Worm (Caenorhabditis elegans): ENCODE measurements around the gene mnp-1.

mnp-1 gene

ce11 chrIII:4367649-4368048 is 11.3 kb downstream of the mnp-1 start, which contains the start of gene ckb-2:
ckb-2 (plus strand) TSS chrIII:4367949.
- no peak for TF ChIP-seq pes-1 (GFP tag; IDR thresholded peaks at IDR 0.05)
- no peak for TF ChIP-seq flt-1 (GFP tag; IDR thresholded peaks at IDR 0.05)
- TF ChIP-seq sea-1 (GFP tag; conservative IDR thresholded peaks at IDR 0.05), result no peak
- no peak for TF ChIP-seq B0310.2 (tag; optimal IDR thresholded peaks at IDR 0.05)
- no peak for TF ChIP-seq F13C5.2 (tag; optimal IDR thresholded peaks at IDR 0.05)

ce11 chrIII:4369381-4369809 is 13.0 kb downstream of the mnp-1 start:
- TF ChIP-seq scrt-1 (GFP tag; IDR thresholded peaks at IDR 0.05) (peak; percentile 86), ets-7 (tag; optimal IDR thresholded peaks at IDR 0.05) (peak; percentile 40), hmbx-1 (tag; optimal IDR thresholded peaks at IDR 0.05) (peak; percentile 40), sea-1 (GFP tag; conservative IDR thresholded peaks at IDR 0.05) (peak; percentile 75; the same call in 1 of the 2 replicates), ceh-13 (GFP tag; optimal IDR thresholded peaks at IDR 0.05) (peak; percentile 22), tbx-37 (GFP tag; conservative IDR thresholded peaks at IDR 0.05) (peak; percentile 82), ceh-36 (tag; optimal IDR thresholded peaks at IDR 0.05) (peak; percentile 23), flt-1 (GFP tag; IDR thresholded peaks at IDR 0.05) (peak; percentile 85), aly-1 (tag; optimal IDR thresholded peaks at IDR 0.05) (peak; percentile 87), hmg-4 (GFP tag; optimal IDR thresholded peaks at IDR 0.05) (peak; percentile 75), pes-1 (GFP tag; IDR thresholded peaks at IDR 0.05) (peak; percentile 89), F13C5.2 (tag; optimal IDR thresholded peaks at IDR 0.05) (peak; percentile 84), B0310.2 (tag; optimal IDR thresholded peaks at IDR 0.05) (peak; percentile 1), tbx-11 (GFP tag; IDR thresholded peaks at IDR 0.05) (peak; percentile 77)

- TF ChIP-seq hnd-1 (tag; optimal IDR thresholded peaks at IDR 0.05) (no peak), hmbx-1 (tag; optimal IDR thresholded peaks at IDR 0.05) (no peak), ets-7 (tag; optimal IDR thresholded peaks at IDR 0.05) (no peak), tbx-37 (GFP tag; conservative IDR thresholded peaks at IDR 0.05) (no peak), F13C5.2 (tag; optimal IDR thresholded peaks at IDR 0.05) (no peak), tbx-11 (GFP tag; IDR thresholded peaks at IDR 0.05) (no peak), ceh-13 (GFP tag; optimal IDR thresholded peaks at IDR 0.05) (no peak)
These were observed 14.2 kb downstream of the mnp-1 start, which contains the start of gene ckb-3 for ce11 chrIII:4370585-4370984. ckb-3 (plus strand) TSS chrIII:4370885.

DNA sequence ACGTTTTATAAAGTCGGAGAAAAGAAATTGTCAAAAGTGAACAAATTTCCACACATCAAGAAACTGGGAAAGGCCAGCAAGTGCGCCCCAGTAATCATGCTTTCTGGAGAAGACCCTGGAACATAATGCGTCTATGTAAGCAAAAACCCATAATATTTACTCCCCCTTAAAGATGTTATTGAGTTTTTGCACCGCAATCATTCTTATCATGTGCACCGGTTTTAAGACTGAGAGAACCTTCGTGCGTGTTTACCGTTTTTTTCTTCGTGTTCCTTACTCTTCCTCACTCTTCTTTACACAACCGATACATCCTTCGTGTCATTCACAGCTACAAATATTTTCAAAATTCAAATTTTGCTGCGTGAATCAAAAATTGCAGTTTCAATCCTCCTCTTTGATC is 16.5 kb downstream of the mnp-1 start:
- no peak for TF ChIP-seq tbx-11 (GFP tag; IDR thresholded peaks at IDR 0.05)
- TF ChIP-seq scrt-1 (GFP tag; IDR thresholded peaks at IDR 0.05), result no peak
- no peak for TF ChIP-seq ceh-36 (tag; optimal IDR thresholded peaks at IDR 0.05)
- no peak for TF ChIP-seq ama-1 (optimal IDR thresholded peaks at IDR 0.05)
- TF ChIP-seq hmbx-1 (tag; optimal IDR thresholded peaks at IDR 0.05), result no peak
- TF ChIP-seq ets-7 (tag; optimal IDR thresholded peaks at IDR 0.05), result no peak
- no peak for TF ChIP-seq hnd-1 (tag; optimal IDR thresholded peaks at IDR 0.05)
- no peak for TF ChIP-seq flt-1 (GFP tag; IDR thresholded peaks at IDR 0.05)
- TF ChIP-seq B0310.2 (tag; optimal IDR thresholded peaks at IDR 0.05), result no peak
- TF ChIP-seq tbx-37 (GFP tag; conservative IDR thresholded peaks at IDR 0.05), result no peak

DNA sequence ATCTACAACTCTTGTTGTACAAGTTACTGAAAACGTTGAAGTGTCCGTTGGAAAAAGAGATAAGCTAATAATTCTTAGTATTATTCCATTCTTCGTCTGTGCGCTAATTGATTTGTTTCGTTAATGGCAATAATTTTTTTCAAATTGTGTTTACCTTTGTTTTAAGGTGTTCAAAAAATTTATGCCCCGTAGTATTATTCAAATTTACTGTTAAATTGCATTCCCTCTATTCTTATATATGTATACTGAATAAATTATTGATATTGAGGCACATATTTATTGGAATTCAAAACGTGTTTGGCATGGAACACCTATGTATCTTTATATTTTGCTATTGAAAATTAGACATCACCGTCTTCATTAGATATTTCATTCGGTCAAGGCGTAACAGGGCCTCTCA is 18.5 kb downstream of the mnp-1 start, which contains the start of gene pals-26:
pals-26 (plus strand) TSS at position 301 of the 400 bp plus-strand sequence.
- TF ChIP-seq ceh-36 (tag; optimal IDR thresholded peaks at IDR 0.05), result no peak
- no peak for TF ChIP-seq aly-1 (tag; optimal IDR thresholded peaks at IDR 0.05)
- no peak for TF ChIP-seq B0310.2 (tag; optimal IDR thresholded peaks at IDR 0.05)
- no peak for TF ChIP-seq pes-1 (GFP tag; IDR thresholded peaks at IDR 0.05)
- TF ChIP-seq ama-1 (optimal IDR thresholded peaks at IDR 0.05), result no peak
- TF ChIP-seq flt-1 (GFP tag; IDR thresholded peaks at IDR 0.05), result no peak
- TF ChIP-seq sea-1 (GFP tag; conservative IDR thresholded peaks at IDR 0.05), result no peak

DNA sequence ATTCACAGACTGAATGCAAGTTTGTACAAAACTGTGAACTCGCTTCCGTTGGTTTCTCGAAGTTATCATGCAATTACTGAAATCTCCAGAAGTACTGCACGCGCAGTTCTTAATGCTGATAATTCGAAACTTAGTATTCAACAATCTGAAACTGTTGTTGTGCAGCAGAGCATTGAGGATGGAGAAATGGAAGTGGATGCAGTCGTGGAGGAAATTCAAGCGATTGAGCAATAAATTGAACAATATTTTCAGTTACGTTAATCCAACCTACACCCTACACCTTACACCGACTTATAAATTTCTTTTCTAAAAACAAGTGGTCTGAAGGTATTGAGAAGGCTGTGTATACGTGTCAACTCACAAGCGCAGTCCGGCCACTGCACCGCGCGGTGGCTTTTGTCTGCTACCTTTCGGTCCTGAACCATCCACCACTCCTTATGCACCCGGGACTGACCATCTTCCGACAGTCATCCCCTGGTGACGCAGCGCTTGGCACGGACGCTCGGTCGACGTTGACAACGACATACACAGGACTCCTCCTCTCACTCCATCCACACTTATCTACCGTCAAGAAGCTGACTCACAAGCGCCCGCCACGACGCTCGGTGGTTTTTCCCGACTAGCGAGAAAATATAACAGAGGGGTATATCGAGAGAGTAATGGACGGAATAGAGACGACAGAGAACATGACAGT is 22.4 kb downstream of the mnp-1 start:
- TF ChIP-seq ceh-36 (tag; optimal IDR thresholded peaks at IDR 0.05), result peak; percentile 66
- TF ChIP-seq scrt-1 (GFP tag; IDR thresholded peaks at IDR 0.05), result peak; percentile 75
- TF ChIP-seq sea-1 (GFP tag; conservative IDR thresholded peaks at IDR 0.05), result peak; percentile 70; the same call in 1 of the 2 replicates
- peak; percentile 34 for TF ChIP-seq hmbx-1 (tag; optimal IDR thresholded peaks at IDR 0.05)
- peak; percentile 67 for TF ChIP-seq tbx-37 (GFP tag; conservative IDR thresholded peaks at IDR 0.05)
- TF ChIP-seq hnd-1 (tag; optimal IDR thresholded peaks at IDR 0.05), result peak; percentile 36
- TF ChIP-seq flt-1 (GFP tag; IDR thresholded peaks at IDR 0.05), result peak; percentile 41
- peak; percentile 71 for TF ChIP-seq B0310.2 (tag; optimal IDR thresholded peaks at IDR 0.05)
- TF ChIP-seq aly-1 (tag; optimal IDR thresholded peaks at IDR 0.05), result peak; percentile 55
- TF ChIP-seq F13C5.2 (tag; optimal IDR thresholded peaks at IDR 0.05), result peak; percentile 47
- peak; percentile 91 for TF ChIP-seq hmg-4 (GFP tag; optimal IDR thresholded peaks at IDR 0.05)
- peak; percentile 77 for TF ChIP-seq pes-1 (GFP tag; IDR thresholded peaks at IDR 0.05)

- no peak for TF ChIP-seq hmg-4 (GFP tag; optimal IDR thresholded peaks at IDR 0.05)
- no peak for TF ChIP-seq ets-7 (tag; optimal IDR thresholded peaks at IDR 0.05)
- TF ChIP-seq hnd-1 (tag; optimal IDR thresholded peaks at IDR 0.05), result no peak
- TF ChIP-seq hmbx-1 (tag; optimal IDR thresholded peaks at IDR 0.05), result no peak
- TF ChIP-seq sea-1 (GFP tag; conservative IDR thresholded peaks at IDR 0.05), result no peak
- no peak for TF ChIP-seq F13C5.2 (tag; optimal IDR thresholded peaks at IDR 0.05)
- no peak for TF ChIP-seq B0310.2 (tag; optimal IDR thresholded peaks at IDR 0.05)
- no peak for TF ChIP-seq ceh-13 (GFP tag; optimal IDR thresholded peaks at IDR 0.05)
- no peak for TF ChIP-seq tbx-11 (GFP tag; IDR thresholded peaks at IDR 0.05)
- TF ChIP-seq tbx-37 (GFP tag; conservative IDR thresholded peaks at IDR 0.05), result no peak
- TF ChIP-seq pes-1 (GFP tag; IDR thresholded peaks at IDR 0.05), result no peak
- TF ChIP-seq ceh-36 (tag; optimal IDR thresholded peaks at IDR 0.05), result no peak
- TF ChIP-seq tra-4 (tag; optimal IDR thresholded peaks at IDR 0.05), result no peak
- no peak for TF ChIP-seq ama-1 (optimal IDR thresholded peaks at IDR 0.05)
- no peak for TF ChIP-seq scrt-1 (GFP tag; IDR thresholded peaks at IDR 0.05)
- TF ChIP-seq flt-1 (GFP tag; IDR thresholded peaks at IDR 0.05), result no peak
- TF ChIP-seq aly-1 (tag; optimal IDR thresholded peaks at IDR 0.05), result no peak
These were observed 23.3 kb downstream of the mnp-1 start, which contains the start of gene B0284.3 for ce11 chrIII:4379717-4380116. B0284.3 (minus strand) TSS chrIII:4379817.
